Worm (Caenorhabditis elegans): ENCODE data around the gene ostf-4.

- TF ChIP-seq him-1 (tag; optimal IDR thresholded peaks at IDR 0.05) (no peak), dao-5 (tag; optimal IDR thresholded peaks at IDR 0.05) (no peak), W03F9.2 (tag; optimal IDR thresholded peaks at IDR 0.05) (no peak)
Observed at ce11 chrIII:10271807-10272206, 46.6 kb downstream of the ostf-4 start.
